Worm (Caenorhabditis elegans) whole organism, early embryonic: ENCODE results near the gene K02D10.3.

ENCODE experiments used
- B0310.2 ChIP-seq: sonication (generic microtip); optimal IDR thresholded peaks from 2 replicates; lab custom pipeline; 2016; ENCODE audit warnings: mild to moderate bottlenecking, missing genetic modification characterization, missing compliant biosample characterization
- aly-1 ChIP-seq: sonication (generic microtip); optimal IDR thresholded peaks from 2 replicates; lab custom pipeline; 2016; ENCODE audit warnings: missing genetic modification characterization, missing compliant biosample characterization
- ama-1 ChIP-seq: fragments of 150-350 bp; optimal IDR thresholded peaks from 2 replicates; lab custom pipeline; 2014
- ets-7 ChIP-seq: sonication (generic microtip); optimal IDR thresholded peaks from 2 replicates; lab custom pipeline; 2016; ENCODE audit warnings: missing genotype, missing genetic modification characterization, missing compliant biosample characterization
- flt-1 ChIP-seq: fragments of 200-800 bp; sonication (Bioruptor generic); IDR thresholded peaks from 2 replicates; pipeline ENCODE4 v1.3.6; 2022; ENCODE audit warnings: missing genetic modification characterization, missing compliant biosample characterization
- hmbx-1 ChIP-seq: sonication (generic microtip); optimal IDR thresholded peaks from 2 replicates; lab custom pipeline; 2016; ENCODE audit warnings: mild to moderate bottlenecking, missing genetic modification characterization, missing compliant biosample characterization
- hmg-4 ChIP-seq: fragments of 200-800 bp; sonication (Bioruptor generic); optimal IDR thresholded peaks from 2 replicates; lab custom pipeline; 2018; ENCODE audit warnings: mild to moderate bottlenecking, missing genetic modification characterization, missing compliant biosample characterization
- hnd-1 ChIP-seq: sonication (generic microtip); optimal IDR thresholded peaks from 2 replicates; lab custom pipeline; 2016; ENCODE audit warnings: missing genetic modification characterization, missing compliant biosample characterization
- pes-1 ChIP-seq: fragments of 200-800 bp; sonication (Bioruptor generic); IDR thresholded peaks from 2 replicates; pipeline ENCODE4 v1.3.6; 2022; ENCODE audit warnings: missing genetic modification reagents, missing genetic modification characterization, missing compliant biosample characterization
- tbx-11 ChIP-seq: fragments of 200-800 bp; sonication (Bioruptor generic); IDR thresholded peaks from 2 replicates; pipeline ENCODE4 v1.3.6; 2022; ENCODE audit warnings: missing genetic modification characterization, missing compliant biosample characterization
- tra-4 ChIP-seq: sonication (generic microtip); optimal IDR thresholded peaks from 2 replicates; lab custom pipeline; 2017; ENCODE audit warnings: missing genetic modification characterization, missing compliant biosample characterization

ce11 chrIII:8745214-8745613, 26.5 kb downstream of the K02D10.3 start:
- TF ChIP-seq B0310.2 (tag; lab: Kevin White, UChicago) (no peak), aly-1 (no peak), hmg-4 (GFP tag; lab: Kevin White, UChicago) (no peak), ama-1 (lab: Kevin White, UChicago) (no peak), hnd-1 (tag; lab: Kevin White, UChicago) (no peak), hmbx-1 (tag; lab: Kevin White, UChicago) (no peak), flt-1 (no peak), pes-1 (GFP tag; lab: Robert Waterston, UW) (no peak), ets-7 (tag; lab: Kevin White, UChicago) (no peak), tbx-11 (GFP tag; lab: Robert Waterston, UW) (no peak), tra-4 (tag; lab: Kevin White, UChicago) (no peak)
